Worm (Caenorhabditis elegans) whole organism, late embryonic: ENCODE data around the gene ivph-3.

Experiments
- ceh-18 ChIP-seq: sonication (generic microtip); optimal IDR thresholded peaks from 2 replicates; lab custom pipeline; 2016; ENCODE audit warnings: missing genetic modification characterization, missing compliant biosample characterization
- dve-1 ChIP-seq: sonication (generic microtip); optimal IDR thresholded peaks from 2 replicates; lab custom pipeline; 2017; ENCODE audit warnings: antibody characterized with exemption, mild to moderate bottlenecking, missing genetic modification characterization, missing compliant biosample characterization
- ets-4 ChIP-seq: sonication (generic microtip); optimal IDR thresholded peaks from 2 replicates; lab custom pipeline; 2016; ENCODE audit warnings: missing genetic modification characterization, missing compliant biosample characterization
- eyg-1 ChIP-seq: sonication (generic microtip); optimal IDR thresholded peaks from 2 replicates; lab custom pipeline; 2016; ENCODE audit warnings: missing genotype, missing genetic modification characterization, missing compliant biosample characterization
- fkh-10 ChIP-seq: fragments of 150-350 bp; optimal IDR thresholded peaks from 2 replicates; lab custom pipeline; 2014; ENCODE audit warnings: missing biosample characterization, missing genetic modification reagents, missing genetic modification characterization
- hlh-30 ChIP-seq: sonication (generic microtip); optimal IDR thresholded peaks from 2 replicates; lab custom pipeline; 2017; ENCODE audit warnings: antibody characterized with exemption, missing genetic modification characterization, missing compliant biosample characterization; ENCODE audit not compliant: insufficient read depth
- nhr-11 ChIP-seq: fragments of 150-350 bp; optimal IDR thresholded peaks from 2 replicates; lab custom pipeline; 2014; ENCODE audit warnings: missing biosample characterization, missing genetic modification characterization
- pag-3 ChIP-seq: sonication (generic microtip); optimal IDR thresholded peaks from 2 replicates; lab custom pipeline; 2016; ENCODE audit warnings: missing compliant biosample characterization, missing genetic modification characterization, borderline replicate concordance
- pha-4 ChIP-seq: fragments of 150-350 bp; optimal IDR thresholded peaks from 2 replicates; lab custom pipeline; 2018; ENCODE audit warnings: missing biosample characterization, missing genetic modification reagents, missing genetic modification characterization
- pqm-1 ChIP-seq: sonication (generic microtip); optimal IDR thresholded peaks from 2 replicates; lab custom pipeline; 2016; ENCODE audit warnings: missing genetic modification characterization, missing compliant biosample characterization
- ref-2 ChIP-seq: sonication (generic microtip); optimal IDR thresholded peaks from 2 replicates; lab custom pipeline; 2016; ENCODE audit warnings: missing genetic modification characterization, missing compliant biosample characterization
- sdc-2 ChIP-seq: sonication (generic microtip); optimal IDR thresholded peaks from 2 replicates; lab custom pipeline; 2016; ENCODE audit warnings: missing genotype, missing genetic modification characterization, missing compliant biosample characterization
- tbx-2 ChIP-seq: sonication (generic microtip); optimal IDR thresholded peaks from 2 replicates; lab custom pipeline; 2016; ENCODE audit warnings: missing genetic modification characterization, missing compliant biosample characterization
- ttx-3 ChIP-seq: sonication (generic microtip); optimal IDR thresholded peaks from 2 replicates; lab custom pipeline; 2016; ENCODE audit warnings: missing genetic modification reagents, missing genetic modification characterization, missing compliant biosample characterization

- TF ChIP-seq pha-4 (no peak), pqm-1 (tag; lab: Kevin White, UChicago) (no peak), nhr-11 (tag; lab: Kevin White, UChicago) (no peak), ceh-18 (tag; lab: Kevin White, UChicago) (no peak), ets-4 (tag; lab: Kevin White, UChicago) (no peak), fkh-10 (GFP tag; lab: Kevin White, UChicago) (no peak), hlh-30 (tag; lab: Kevin White, UChicago) (no peak), sdc-2 (tag; lab: Kevin White, UChicago) (no peak), tbx-2 (no peak), ttx-3 (no peak), eyg-1 (no peak), dve-1 (tag; lab: Kevin White, UChicago) (no peak), pag-3 (no peak), ref-2 (no peak)
These were observed 14.8 kb upstream of the ivph-3 start for ce11 chrIV:3038740-3039139.
